Fruit fly (Drosophila melanogaster) whole organism: ENCODE data around the gene Dysb.

Source experiments
- CG8478 ChIP-seq: fragments of >200 bp; optimal IDR thresholded peaks from 2 replicates; lab custom pipeline; 2018; ENCODE audit warnings: inconsistent platforms
- Dll ChIP-seq: fragments of >200 bp; optimal IDR thresholded peaks from 2 replicates; lab custom pipeline; 2017
- EcR ChIP-seq, 2 experiments: fragments of >200 bp; optimal IDR thresholded peaks; 2 replicates each; lab custom pipeline; 2017; ENCODE audit warnings: missing biosample characterization in 2 of 2, missing genetic modification characterization in 2 of 2, missing genetic modification reagents in 2 of 2
- pan ChIP-seq: fragments of >200 bp; optimal IDR thresholded peaks from 2 replicates; lab custom pipeline; 2017
- psq ChIP-seq: fragments of >200 bp; optimal IDR thresholded peaks from 2 replicates; lab custom pipeline; 2017
- usp ChIP-seq: fragments of >200 bp; optimal IDR thresholded peaks from 2 replicates; lab custom pipeline; 2017; ENCODE audit warnings: missing biosample characterization, missing genetic modification characterization, mixed read lengths

Gene Dysb

dm6 chr3L:18872440-18872839 is 4.9 kb downstream of the Dysb start, which contains the start of the genes Rad9 and Uggt:
Rad9 (minus strand) TSS chr3L:18872553.
Uggt (plus strand) TSS chr3L:18872747.
- no peak for TF ChIP-seq usp (GFP tag; lab: Kevin White, UChicago)
- no peak for TF ChIP-seq CG8478 (lab: Kevin White, UChicago)
- no peak for TF ChIP-seq EcR (GFP tag; optimal IDR thresholded peaks at IDR 0.05; lab: Kevin White, UChicago)
- TF ChIP-seq pan (lab: Kevin White, UChicago), result no peak
- TF ChIP-seq psq, result no peak
- no peak for TF ChIP-seq Dll (lab: Kevin White, UChicago)

- no peak for TF ChIP-seq CG8478 (lab: Kevin White, UChicago)
- TF ChIP-seq psq, result no peak
- no peak for TF ChIP-seq EcR (GFP tag; optimal IDR thresholded peaks at IDR 0.05; lab: Kevin White, UChicago)
- no peak for TF ChIP-seq usp (GFP tag; lab: Kevin White, UChicago)
- no peak for TF ChIP-seq pan (lab: Kevin White, UChicago)
- TF ChIP-seq Dll (lab: Kevin White, UChicago), result no peak
These were observed 14.0 kb downstream of the Dysb start for dm6 chr3L:18881613-18882012.

- TF ChIP-seq CG8478 (lab: Kevin White, UChicago) (no peak), usp (GFP tag; lab: Kevin White, UChicago) (no peak), psq (no peak), Dll (lab: Kevin White, UChicago) (no peak), EcR (GFP tag; optimal IDR thresholded peaks at IDR 0.05; lab: Kevin White, UChicago) (no peak), pan (lab: Kevin White, UChicago) (no peak)
These were observed 21.8 kb downstream of the Dysb start for dm6 chr3L:18889222-18889866.

- TF ChIP-seq pan (lab: Kevin White, UChicago) (no peak), usp (GFP tag; lab: Kevin White, UChicago) (no peak), EcR (GFP tag; optimal IDR thresholded peaks at IDR 0.05; lab: Kevin White, UChicago) (no peak), psq (no peak), CG8478 (lab: Kevin White, UChicago) (no peak), Dll (lab: Kevin White, UChicago) (no peak)
These were observed 23.0 kb downstream of the Dysb start, which contains the start of gene CG3961 for dm6 chr3L:18890283-18891175. CG3961 (minus strand) TSS chr3L:18890483.

dm6 chr3L:18891986-18892385 is 24.4 kb downstream of the Dysb start, which contains the start of gene NijB:
NijB (plus strand) TSS chr3L:18892383.
- TF ChIP-seq pan (lab: Kevin White, UChicago), result no peak
- no peak for TF ChIP-seq CG8478 (lab: Kevin White, UChicago)
- TF ChIP-seq EcR (GFP tag; optimal IDR thresholded peaks at IDR 0.05; lab: Kevin White, UChicago), result no peak
- no peak for TF ChIP-seq psq
- TF ChIP-seq usp (GFP tag; lab: Kevin White, UChicago), result no peak
- TF ChIP-seq Dll (lab: Kevin White, UChicago), result no peak

- TF ChIP-seq Dll (lab: Kevin White, UChicago) (no peak), CG8478 (lab: Kevin White, UChicago) (no peak), EcR (GFP tag; optimal IDR thresholded peaks at IDR 0.05; lab: Kevin White, UChicago) (no peak), usp (GFP tag; lab: Kevin White, UChicago) (no peak), psq (no peak), pan (lab: Kevin White, UChicago) (no peak)
These were observed 27.5 kb downstream of the Dysb start for dm6 chr3L:18895079-18895478.

dm6 chr3L:18896297-18896863 is 28.8 kb downstream of the Dysb start:
- TF ChIP-seq pan (lab: Kevin White, UChicago), result no peak
- TF ChIP-seq Dll (lab: Kevin White, UChicago), result no peak
- TF ChIP-seq EcR (GFP tag; optimal IDR thresholded peaks at IDR 0.05; lab: Kevin White, UChicago), result no peak
- TF ChIP-seq usp (GFP tag; lab: Kevin White, UChicago), result no peak

dm6 chr3L:18897459-18898085 is 30.0 kb downstream of the Dysb start:
- TF ChIP-seq EcR (GFP tag; optimal IDR thresholded peaks at IDR 0.05; lab: Kevin White, UChicago) (no peak), Dll (lab: Kevin White, UChicago) (no peak), pan (lab: Kevin White, UChicago) (no peak), psq (no peak), usp (GFP tag; lab: Kevin White, UChicago) (no peak), CG8478 (lab: Kevin White, UChicago) (no peak)

- no peak for TF ChIP-seq psq
- no peak for TF ChIP-seq Dll (lab: Kevin White, UChicago)
- no peak for TF ChIP-seq pan (lab: Kevin White, UChicago)
- TF ChIP-seq EcR (GFP tag; optimal IDR thresholded peaks at IDR 0.05; lab: Kevin White, UChicago), result no peak
- no peak for TF ChIP-seq usp (GFP tag; lab: Kevin White, UChicago)
- no peak for TF ChIP-seq CG8478 (lab: Kevin White, UChicago)
These were observed 30.5 kb downstream of the Dysb start, which contains the start of gene CG3902 for dm6 chr3L:18898086-18898470. CG3902 (minus strand) TSS chr3L:18898293.

- TF ChIP-seq Dll (lab: Kevin White, UChicago), result no peak
- no peak for TF ChIP-seq usp (GFP tag; lab: Kevin White, UChicago)
- TF ChIP-seq psq, result no peak
- no peak for TF ChIP-seq CG8478 (lab: Kevin White, UChicago)
These were observed 31.3 kb downstream of the Dysb start, which contains the start of gene RpL26 for dm6 chr3L:18898770-18899278. RpL26 (plus strand) TSS chr3L:18898875.
